Fruit fly (Drosophila melanogaster): ENCODE results near the gene CG4229.

CG4229 gene

DNA sequence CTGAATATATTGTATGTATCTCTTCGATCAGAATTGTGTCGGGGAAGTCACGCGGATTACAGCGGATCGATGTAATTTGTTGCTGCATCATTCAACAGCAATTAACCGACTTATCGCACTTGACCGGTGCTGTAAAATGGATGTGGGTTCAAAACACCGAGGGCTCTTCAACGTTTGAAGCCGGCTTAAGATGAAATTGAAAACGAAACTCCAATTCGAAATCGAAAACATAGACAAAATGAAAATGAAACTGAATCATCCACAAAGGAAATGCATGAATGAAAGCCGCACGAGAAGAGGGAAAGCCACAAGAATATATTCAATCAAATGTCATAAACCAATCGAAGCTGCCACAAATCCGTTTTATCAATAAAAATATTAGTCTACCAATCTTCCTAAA, 10.5 kb upstream of the CG4229 start:
- no peak for TF ChIP-seq OdsH (GFP tag; optimal IDR thresholded peaks at IDR 0.05)
- TF ChIP-seq pan (optimal IDR thresholded peaks at IDR 0.05), result no peak
- no peak for TF ChIP-seq Hnf4 (GFP tag; optimal IDR thresholded peaks at IDR 0.05)
- no peak for TF ChIP-seq sv (GFP tag; optimal IDR thresholded peaks at IDR 0.05)
- TF ChIP-seq rgr (GFP tag; optimal IDR thresholded peaks at IDR 0.05), result no peak
- TF ChIP-seq Vsx2 (GFP tag; optimal IDR thresholded peaks at IDR 0.05; ENCODE audit: partially characterized antibody), result no peak
- TF ChIP-seq fru (GFP tag; optimal IDR thresholded peaks at IDR 0.05), result no peak
- no peak for TF ChIP-seq Sp1 (GFP tag; optimal IDR thresholded peaks at IDR 0.05)
- TF ChIP-seq Rel (GFP tag; optimal IDR thresholded peaks at IDR 0.05), result no peak
- TF ChIP-seq Rel (tag; optimal IDR thresholded peaks at IDR 0.05), result no peak

DNA sequence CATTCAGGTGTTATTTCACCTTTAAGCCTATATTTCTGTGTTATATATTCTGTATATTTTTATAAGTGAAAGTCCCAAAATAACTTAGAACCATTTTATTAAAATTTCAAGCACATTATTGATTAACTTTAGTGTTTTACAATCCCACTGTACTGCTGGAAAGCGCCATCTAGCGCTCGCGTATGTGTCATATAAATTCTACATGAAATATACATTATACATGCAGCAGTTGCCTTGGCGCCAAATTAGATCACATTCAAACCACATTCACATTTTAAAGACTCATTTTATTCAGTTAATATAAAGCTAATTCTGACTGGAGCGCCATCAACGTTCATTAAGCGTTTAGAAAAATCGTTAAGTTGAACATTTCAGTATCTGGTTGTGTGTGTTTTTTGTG, 6.7 kb downstream of the CG4229 start:
- no peak for TF ChIP-seq pan (optimal IDR thresholded peaks at IDR 0.05)
- peak in 1 of 2 experiments; percentile 4 for TF ChIP-seq foxo (GFP tag; optimal IDR thresholded peaks at IDR 0.05)

DNA sequence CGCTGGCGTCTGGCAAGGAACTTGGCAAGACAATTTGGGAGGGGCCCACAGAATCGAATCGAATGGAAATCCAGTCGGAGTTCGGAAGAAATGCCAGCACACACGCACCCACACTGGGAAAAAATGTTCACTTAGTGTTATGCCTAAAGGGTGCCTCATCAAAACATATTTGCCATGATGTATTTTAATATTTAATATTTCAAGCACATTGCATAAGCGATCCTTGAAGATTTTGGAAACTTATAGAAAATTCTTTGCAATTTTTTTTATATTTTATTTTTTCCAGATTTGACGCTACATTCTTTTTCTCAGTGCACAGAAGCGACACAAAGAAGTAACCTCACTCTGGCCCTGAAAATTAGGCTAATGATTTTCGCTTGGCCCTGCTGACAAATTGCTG, 9.5 kb downstream of the CG4229 start:
- TF ChIP-seq usp (GFP tag; optimal IDR thresholded peaks at IDR 0.05) (no peak), tai (GFP tag; optimal IDR thresholded peaks at IDR 0.05) (no peak), dl (GFP tag; optimal IDR thresholded peaks at IDR 0.05; ENCODE audit: insufficient read depth in 1 of 2, partially characterized antibody in 2 of 2) (no peak), sv (GFP tag; optimal IDR thresholded peaks at IDR 0.05) (no peak), pan (optimal IDR thresholded peaks at IDR 0.05) (no peak), Dif (GFP tag; optimal IDR thresholded peaks at IDR 0.05; ENCODE audit: partially characterized antibody) (no peak), CrebA (GFP tag; optimal IDR thresholded peaks at IDR 0.05; ENCODE audit: borderline replicate concordance) (no peak), Vsx2 (GFP tag; optimal IDR thresholded peaks at IDR 0.05; ENCODE audit: partially characterized antibody) (no peak), dmrt93B (GFP tag; optimal IDR thresholded peaks at IDR 0.05) (no peak), rgr (GFP tag; optimal IDR thresholded peaks at IDR 0.05) (no peak), N (GFP tag; optimal IDR thresholded peaks at IDR 0.05) (no peak), Hr83 (GFP tag; optimal IDR thresholded peaks at IDR 0.05; ENCODE audit: poor library complexity, severe bottlenecking) (no peak), psq (GFP tag; optimal IDR thresholded peaks at IDR 0.05) (no peak), Rel (GFP tag; optimal IDR thresholded peaks at IDR 0.05) (no peak), Rel (tag; optimal IDR thresholded peaks at IDR 0.05) (no peak), lola (GFP tag; optimal IDR thresholded peaks at IDR 0.05) (no peak), Dfd (GFP tag; optimal IDR thresholded peaks at IDR 0.05) (no peak)

DNA sequence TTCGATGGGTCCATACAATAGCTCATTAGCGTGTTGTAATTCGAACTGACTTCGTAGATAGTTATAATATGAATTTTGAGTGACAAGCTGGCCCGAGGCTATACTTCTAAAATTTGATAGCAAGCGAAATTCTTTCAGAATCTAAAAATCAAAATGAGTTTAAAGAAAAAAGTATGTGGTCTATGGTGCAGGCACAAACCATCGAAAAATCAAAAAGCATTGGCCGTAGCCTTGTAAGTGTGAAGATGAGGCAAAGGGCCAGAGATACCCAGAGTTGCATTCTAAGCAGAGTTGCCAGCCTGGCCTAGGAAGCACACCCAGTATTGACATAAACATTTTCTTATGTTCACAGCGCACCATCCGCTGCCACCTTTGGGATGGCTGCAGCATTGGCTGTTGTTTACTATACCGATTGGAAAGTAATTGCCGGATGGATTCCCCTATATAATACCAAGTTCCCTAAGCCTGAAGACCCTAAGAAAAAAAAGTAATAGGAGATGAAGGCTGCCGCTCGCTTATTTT, 10.1 kb downstream of the CG4229 start, which contains the start of gene UQCR-6.4L:
Gene UQCR-6.4L, plus strand, starts transcription at position 51 of the 522 bp plus-strand sequence.
- TF ChIP-seq Dif (GFP tag; optimal IDR thresholded peaks at IDR 0.05; ENCODE audit: partially characterized antibody) (no peak), CG9705 (GFP tag; optimal IDR thresholded peaks at IDR 0.05) (no peak), rgr (GFP tag; optimal IDR thresholded peaks at IDR 0.05) (no peak), OdsH (GFP tag; optimal IDR thresholded peaks at IDR 0.05) (no peak), Sp1 (GFP tag; optimal IDR thresholded peaks at IDR 0.05) (no peak)

DNA sequence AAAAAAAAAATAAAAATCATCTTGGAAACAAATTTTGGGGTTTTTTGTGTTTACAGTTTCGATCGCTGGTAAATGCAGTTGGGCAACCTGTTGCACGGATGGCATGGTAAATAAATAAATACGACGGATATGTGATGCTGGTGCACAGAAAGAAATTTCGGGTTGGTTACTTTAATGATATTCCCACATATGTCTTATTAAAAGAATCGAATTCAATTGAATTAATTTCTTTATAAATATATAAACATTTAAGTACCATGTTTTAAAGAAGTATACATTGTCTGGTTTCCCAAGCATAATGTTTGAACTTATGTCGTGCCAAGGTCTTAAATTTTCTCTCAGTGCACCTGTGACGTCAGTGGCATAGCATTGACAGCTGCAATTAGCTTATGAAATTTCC, 10.9 kb downstream of the CG4229 start:
- TF ChIP-seq Mio (GFP tag; optimal IDR thresholded peaks at IDR 0.05) (no peak), OdsH (GFP tag; optimal IDR thresholded peaks at IDR 0.05) (no peak), lola (GFP tag; optimal IDR thresholded peaks at IDR 0.05) (no peak), sv (GFP tag; optimal IDR thresholded peaks at IDR 0.05) (peak; percentile 14)

DNA sequence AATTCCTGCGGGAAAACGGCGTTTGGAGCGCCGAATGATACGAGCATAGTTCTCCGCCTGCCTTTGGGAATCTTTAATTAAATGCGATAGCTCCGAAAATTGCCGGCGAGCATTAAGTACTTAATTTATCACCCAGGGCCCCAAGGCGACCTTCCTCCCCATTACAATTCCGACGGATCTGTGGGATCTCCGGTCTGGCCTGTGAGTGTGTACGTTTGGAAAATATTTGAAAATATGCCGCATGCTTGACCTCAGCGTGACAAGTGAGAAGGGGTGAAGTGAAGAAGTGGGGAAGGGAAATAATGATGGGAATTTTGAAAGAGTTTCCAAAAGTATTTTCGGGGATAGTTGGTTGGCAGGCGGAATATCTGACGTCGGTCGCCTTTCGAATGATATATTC, 12.8 kb downstream of the CG4229 start:
- no peak for TF ChIP-seq Abd-B (GFP tag; optimal IDR thresholded peaks at IDR 0.05)
- TF ChIP-seq OdsH (GFP tag; optimal IDR thresholded peaks at IDR 0.05), result no peak
- TF ChIP-seq Rel (GFP tag; optimal IDR thresholded peaks at IDR 0.05), result no peak
- no peak for TF ChIP-seq Rel (tag; optimal IDR thresholded peaks at IDR 0.05)
- TF ChIP-seq psq (GFP tag; optimal IDR thresholded peaks at IDR 0.05), result no peak
- TF ChIP-seq Hr83 (GFP tag; optimal IDR thresholded peaks at IDR 0.05; ENCODE audit: poor library complexity, severe bottlenecking), result no peak
- TF ChIP-seq rgr (GFP tag; optimal IDR thresholded peaks at IDR 0.05), result no peak
- TF ChIP-seq CG32264 (GFP tag; optimal IDR thresholded peaks at IDR 0.05), result no peak
- TF ChIP-seq jim (GFP tag; optimal IDR thresholded peaks at IDR 0.05), result no peak
- TF ChIP-seq usp (GFP tag; optimal IDR thresholded peaks at IDR 0.05), result no peak
- no peak for TF ChIP-seq sv (GFP tag; optimal IDR thresholded peaks at IDR 0.05)
- TF ChIP-seq CrebA (GFP tag; optimal IDR thresholded peaks at IDR 0.05; ENCODE audit: borderline replicate concordance), result no peak
- no peak for TF ChIP-seq Jra (GFP tag; optimal IDR thresholded peaks at IDR 0.05)
- TF ChIP-seq Hr78 (GFP tag; optimal IDR thresholded peaks at IDR 0.05), result no peak
- no peak for TF ChIP-seq br (GFP tag; optimal IDR thresholded peaks at IDR 0.05)
- TF ChIP-seq CG9705 (GFP tag; optimal IDR thresholded peaks at IDR 0.05), result no peak
